Worm (Caenorhabditis elegans) whole organism, late embryonic: ENCODE data around the gene hda-11.

Source experiments
- C08G9.2 ChIP-seq: sonication (generic microtip); optimal IDR thresholded peaks from 2 replicates; lab custom pipeline; 2016; ENCODE audit warnings: mild to moderate bottlenecking, missing genetic modification characterization, moderate library complexity, missing compliant biosample characterization
- C38D4.7 ChIP-seq: fragments of 200-800 bp; sonication (Bioruptor generic); optimal IDR thresholded peaks from 2 replicates; lab custom pipeline; 2018; ENCODE audit warnings: mild to moderate bottlenecking, missing genetic modification characterization, moderate library complexity, missing compliant biosample characterization
- K02D7.2 ChIP-seq: sonication (generic microtip); optimal IDR thresholded peaks from 2 replicates; lab custom pipeline; 2017; ENCODE audit warnings: mild to moderate bottlenecking, missing genetic modification characterization, missing compliant biosample characterization
- K09A11.1 ChIP-seq: sonication (generic microtip); optimal IDR thresholded peaks from 2 replicates; lab custom pipeline; 2017; ENCODE audit warnings: antibody characterized with exemption, mild to moderate bottlenecking, missing genetic modification characterization, missing compliant biosample characterization; ENCODE audit not compliant: insufficient read depth
- T23F11.4 ChIP-seq: fragments of 200-800 bp; sonication (Bioruptor generic); optimal IDR thresholded peaks from 2 replicates; lab custom pipeline; 2018; ENCODE audit warnings: mild to moderate bottlenecking, missing genetic modification characterization, missing compliant biosample characterization
- ahr-1 ChIP-seq: sonication (generic microtip); optimal IDR thresholded peaks from 2 replicates; lab custom pipeline; 2016; ENCODE audit warnings: missing genetic modification characterization, missing compliant biosample characterization
- ama-1 ChIP-seq: fragments of 150-350 bp; optimal IDR thresholded peaks from 2 replicates; lab custom pipeline; 2014
- ceh-14 ChIP-seq: sonication (generic microtip); optimal IDR thresholded peaks from 2 replicates; lab custom pipeline; 2016; ENCODE audit warnings: missing genotype, missing genetic modification characterization, missing compliant biosample characterization
- ceh-18 ChIP-seq: sonication (generic microtip); optimal IDR thresholded peaks from 2 replicates; lab custom pipeline; 2016; ENCODE audit warnings: missing genetic modification characterization, missing compliant biosample characterization
- ceh-19 ChIP-seq: fragments of 200-800 bp; sonication (Bioruptor generic); optimal IDR thresholded peaks from 2 replicates; lab custom pipeline; 2018; ENCODE audit warnings: mild to moderate bottlenecking, missing genetic modification characterization, missing compliant biosample characterization
- ceh-2 ChIP-seq: sonication (generic microtip); optimal IDR thresholded peaks from 2 replicates; lab custom pipeline; 2016; ENCODE audit warnings: missing genotype, missing genetic modification characterization, missing compliant biosample characterization
- ceh-22 ChIP-seq: sonication (generic microtip); optimal IDR thresholded peaks from 2 replicates; lab custom pipeline; 2017; ENCODE audit warnings: missing biosample characterization, missing genetic modification characterization
- ceh-31 ChIP-seq: sonication (generic microtip); optimal IDR thresholded peaks from 2 replicates; lab custom pipeline; 2016; ENCODE audit warnings: missing genetic modification characterization, missing compliant biosample characterization
- ceh-34 ChIP-seq: sonication (generic microtip); optimal IDR thresholded peaks from 2 replicates; lab custom pipeline; 2016; ENCODE audit warnings: mild to moderate bottlenecking, missing genetic modification characterization, missing compliant biosample characterization
- ceh-45 ChIP-seq: fragments of 200-800 bp; sonication (Bioruptor generic); IDR thresholded peaks from 2 replicates; pipeline ENCODE4 v1.3.6; 2022; ENCODE audit warnings: missing genetic modification reagents, missing genetic modification characterization, missing compliant biosample characterization
- ceh-48 ChIP-seq: sonication (generic microtip); optimal IDR thresholded peaks from 2 replicates; lab custom pipeline; 2016; ENCODE audit warnings: missing genetic modification characterization, inconsistent platforms, missing compliant biosample characterization
- ceh-6 ChIP-seq: fragments of 200-800 bp; sonication (Bioruptor generic); optimal IDR thresholded peaks from 2 replicates; lab custom pipeline; 2018; ENCODE audit warnings: mild to moderate bottlenecking, missing genetic modification characterization, missing compliant biosample characterization
- ceh-9 ChIP-seq: sonication (generic microtip); optimal IDR thresholded peaks from 2 replicates; lab custom pipeline; 2016; ENCODE audit warnings: mild to moderate bottlenecking, missing genetic modification characterization, inconsistent platforms, missing compliant biosample characterization
- che-1 ChIP-seq: sonication (generic microtip); optimal IDR thresholded peaks from 2 replicates; lab custom pipeline; 2016; ENCODE audit warnings: mild to moderate bottlenecking, missing genetic modification characterization, missing compliant biosample characterization
- elt-2 ChIP-seq: sonication (generic microtip); optimal IDR thresholded peaks from 2 replicates; lab custom pipeline; 2016; ENCODE audit warnings: missing genetic modification reagents, missing genetic modification characterization, missing compliant biosample characterization
- ets-4 ChIP-seq: sonication (generic microtip); optimal IDR thresholded peaks from 2 replicates; lab custom pipeline; 2016; ENCODE audit warnings: missing genetic modification characterization, missing compliant biosample characterization
- eyg-1 ChIP-seq: sonication (generic microtip); optimal IDR thresholded peaks from 2 replicates; lab custom pipeline; 2016; ENCODE audit warnings: missing genotype, missing genetic modification characterization, missing compliant biosample characterization
- fax-1 ChIP-seq: sonication (generic microtip); optimal IDR thresholded peaks from 2 replicates; lab custom pipeline; 2016; ENCODE audit warnings: missing genotype, missing genetic modification characterization, missing compliant biosample characterization
- fkh-10 ChIP-seq: fragments of 150-350 bp; optimal IDR thresholded peaks from 2 replicates; lab custom pipeline; 2014; ENCODE audit warnings: missing biosample characterization, missing genetic modification reagents, missing genetic modification characterization
- fkh-6 ChIP-seq: sonication (generic microtip); optimal IDR thresholded peaks from 2 replicates; lab custom pipeline; 2016; ENCODE audit warnings: missing genetic modification characterization, missing compliant biosample characterization
- gmeb-2 ChIP-seq: sonication (generic microtip); optimal IDR thresholded peaks from 2 replicates; lab custom pipeline; 2016; ENCODE audit warnings: missing genetic modification characterization, inconsistent platforms, missing compliant biosample characterization
- hlh-15 ChIP-seq: sonication (generic microtip); optimal IDR thresholded peaks from 2 replicates; lab custom pipeline; 2016; ENCODE audit warnings: missing genetic modification characterization, missing compliant biosample characterization
- hlh-30 ChIP-seq: sonication (generic microtip); optimal IDR thresholded peaks from 2 replicates; lab custom pipeline; 2017; ENCODE audit warnings: antibody characterized with exemption, missing genetic modification characterization, missing compliant biosample characterization; ENCODE audit not compliant: insufficient read depth
- hlh-6 ChIP-seq: sonication (generic microtip); optimal IDR thresholded peaks from 2 replicates; lab custom pipeline; 2016; ENCODE audit warnings: missing genotype, missing genetic modification characterization, missing compliant biosample characterization
- lin-11 ChIP-seq: fragments of 200-800 bp; sonication (Bioruptor generic); optimal IDR thresholded peaks from 2 replicates; lab custom pipeline; 2018; ENCODE audit warnings: mild to moderate bottlenecking, missing genetic modification characterization, missing compliant biosample characterization
- madf-2 ChIP-seq: sonication (generic microtip); optimal IDR thresholded peaks from 2 replicates; lab custom pipeline; 2017; ENCODE audit warnings: missing genetic modification characterization, missing compliant biosample characterization
- mec-3 ChIP-seq: sonication (generic microtip); optimal IDR thresholded peaks from 2 replicates; lab custom pipeline; 2016; ENCODE audit warnings: borderline replicate concordance, missing genetic modification characterization, missing compliant biosample characterization
- nfya-1 ChIP-seq: sonication (generic microtip); optimal IDR thresholded peaks from 2 replicates; lab custom pipeline; 2017; ENCODE audit warnings: missing genetic modification characterization, mild to moderate bottlenecking, missing compliant biosample characterization, antibody characterized with exemption, moderate library complexity
- nhr-11 ChIP-seq: fragments of 150-350 bp; optimal IDR thresholded peaks from 2 replicates; lab custom pipeline; 2014; ENCODE audit warnings: missing biosample characterization, missing genetic modification characterization
- nhr-232 ChIP-seq: sonication (generic microtip); optimal IDR thresholded peaks from 2 replicates; lab custom pipeline; 2016; ENCODE audit warnings: missing genetic modification characterization, missing compliant biosample characterization
- npax-4 ChIP-seq: sonication (generic microtip); optimal IDR thresholded peaks from 2 replicates; lab custom pipeline; 2016; ENCODE audit warnings: missing genetic modification characterization, missing compliant biosample characterization
- odd-2 ChIP-seq: sonication (generic microtip); optimal IDR thresholded peaks from 2 replicates; lab custom pipeline; 2017; ENCODE audit warnings: antibody characterized with exemption, mild to moderate bottlenecking, missing genetic modification characterization, missing compliant biosample characterization
- pat-9 ChIP-seq: fragments of 200-800 bp; sonication (Bioruptor generic); optimal IDR thresholded peaks from 2 replicates; lab custom pipeline; 2018; ENCODE audit warnings: mild to moderate bottlenecking, missing genetic modification characterization, moderate library complexity, missing compliant biosample characterization
- pax-1 ChIP-seq: fragments of 150-350 bp; optimal IDR thresholded peaks from 2 replicates; lab custom pipeline; 2014; ENCODE audit warnings: missing biosample characterization, missing genetic modification characterization
- pha-2 ChIP-seq: sonication (generic microtip); optimal IDR thresholded peaks from 2 replicates; lab custom pipeline; 2017; ENCODE audit warnings: mild to moderate bottlenecking, missing genetic modification characterization, missing compliant biosample characterization
- pha-4 ChIP-seq: fragments of 150-350 bp; optimal IDR thresholded peaks from 2 replicates; lab custom pipeline; 2018; ENCODE audit warnings: missing biosample characterization, missing genetic modification reagents, missing genetic modification characterization
- pqm-1 ChIP-seq: sonication (generic microtip); optimal IDR thresholded peaks from 2 replicates; lab custom pipeline; 2016; ENCODE audit warnings: missing genetic modification characterization, missing compliant biosample characterization
- pros-1 ChIP-seq: fragments of 150-350 bp; optimal IDR thresholded peaks from 2 replicates; lab custom pipeline; 2014; ENCODE audit warnings: missing biosample characterization, missing genetic modification reagents, missing genetic modification characterization
- ref-2 ChIP-seq: sonication (generic microtip); optimal IDR thresholded peaks from 2 replicates; lab custom pipeline; 2016; ENCODE audit warnings: missing genetic modification characterization, missing compliant biosample characterization
- rnt-1 ChIP-seq: sonication (generic microtip); optimal IDR thresholded peaks from 2 replicates; lab custom pipeline; 2016; ENCODE audit warnings: missing genetic modification characterization, missing compliant biosample characterization
- sdc-2 ChIP-seq: sonication (generic microtip); optimal IDR thresholded peaks from 2 replicates; lab custom pipeline; 2016; ENCODE audit warnings: missing genotype, missing genetic modification characterization, missing compliant biosample characterization
- sox-2 ChIP-seq: fragments of 200-800 bp; sonication (Bioruptor generic); IDR thresholded peaks from 2 replicates; pipeline ENCODE4 v1.3.6; 2022; ENCODE audit warnings: missing genetic modification reagents, missing genetic modification characterization, missing compliant biosample characterization
- sox-4 ChIP-seq: sonication (generic microtip); optimal IDR thresholded peaks from 2 replicates; lab custom pipeline; 2017; ENCODE audit warnings: mild to moderate bottlenecking, missing genetic modification characterization, inconsistent platforms, missing compliant biosample characterization
- tbx-7 ChIP-seq: sonication (generic microtip); optimal IDR thresholded peaks from 2 replicates; lab custom pipeline; 2016; ENCODE audit warnings: missing genotype, missing genetic modification characterization, missing compliant biosample characterization
- ttx-3 ChIP-seq: sonication (generic microtip); optimal IDR thresholded peaks from 2 replicates; lab custom pipeline; 2016; ENCODE audit warnings: missing genetic modification reagents, missing genetic modification characterization, missing compliant biosample characterization
- unc-3 ChIP-seq, 2 experiments: fragments of 200-800 bp in 1 of 2; sonication (Bioruptor generic) in 1 of 2; sonication (generic microtip) in 1 of 2; conservative IDR thresholded peaks in 1 of 2; optimal IDR thresholded peaks in 1 of 2; 2 replicates each; pipeline versions ENCODE4 v1.3.6 to Lab custom; 2016 to 2022; ENCODE audit warnings: missing compliant biosample characterization in 2 of 2, missing genetic modification characterization in 2 of 2, missing genetic modification reagents in 1 of 2
- unc-55 ChIP-seq: sonication (generic microtip); optimal IDR thresholded peaks from 2 replicates; lab custom pipeline; 2017; ENCODE audit warnings: missing biosample characterization, missing genetic modification reagents, missing genetic modification characterization
- zip-5 ChIP-seq: sonication (generic microtip); optimal IDR thresholded peaks from 2 replicates; lab custom pipeline; 2016; ENCODE audit warnings: missing genetic modification characterization, missing compliant biosample characterization

Gene hda-11

DNA sequence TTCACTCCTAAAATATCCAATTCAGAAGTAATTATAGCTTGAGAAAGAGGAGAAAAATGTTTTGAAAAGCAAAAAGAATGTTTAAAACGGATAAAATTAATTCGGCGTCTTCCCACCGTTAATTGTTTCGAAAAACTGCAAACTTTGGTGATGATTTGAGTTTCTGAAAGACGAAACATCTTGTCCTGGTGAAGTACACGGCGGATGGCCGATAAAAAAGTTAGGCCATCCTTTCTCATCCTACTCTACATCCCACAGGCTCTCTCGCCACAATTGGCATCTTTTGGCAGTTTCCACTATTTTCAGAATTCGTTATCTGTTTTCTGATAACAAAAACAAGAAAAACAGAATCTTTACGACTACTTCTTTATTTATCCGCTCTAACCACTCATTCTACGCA, at the start of gene hda-11, which contains the start of gene C35A5.8:
hda-11 (plus strand) TSS at position 283 of the 400 bp plus-strand sequence.
C35A5.8 (minus strand) TSS at position 7 of the 400 bp plus-strand sequence.
- peak; percentile 25 for TF ChIP-seq ttx-3 (tag; lab: Kevin White, UChicago)
- peak; percentile 8 for TF ChIP-seq nfya-1 (tag; lab: Kevin White, UChicago)
- no peak for TF ChIP-seq pros-1 (tag; lab: Kevin White, UChicago)
- peak; percentile 91 for TF ChIP-seq ceh-2 (tag; lab: Kevin White, UChicago)
- no peak for TF ChIP-seq pha-2
- TF ChIP-seq rnt-1 (tag; lab: Kevin White, UChicago): peak; percentile 60
- peak; percentile 88 for TF ChIP-seq tbx-7 (tag; lab: Kevin White, UChicago)
- peak; percentile 62 for TF ChIP-seq zip-5 (tag; lab: Kevin White, UChicago)
- no peak for TF ChIP-seq ceh-22 (tag; lab: Kevin White, UChicago)
- no peak for TF ChIP-seq sox-2 (GFP tag; lab: Robert Waterston, UW)
- no peak for TF ChIP-seq che-1 (tag; lab: Kevin White, UChicago)
- no peak for TF ChIP-seq C38D4.7
- TF ChIP-seq ets-4 (tag; lab: Kevin White, UChicago): peak; percentile 89
- no peak for TF ChIP-seq pat-9 (tag; lab: Kevin White, UChicago)
- peak; percentile 96 for TF ChIP-seq C08G9.2
- no peak for TF ChIP-seq lin-11 (tag; lab: Kevin White, UChicago)
- TF ChIP-seq pha-4 (tag; lab: Kevin White, UChicago): no peak
- peak; percentile 94 for TF ChIP-seq ceh-31 (tag; lab: Kevin White, UChicago)
- no peak for TF ChIP-seq K09A11.1 (tag; lab: Kevin White, UChicago)
- peak; percentile 15 for TF ChIP-seq ceh-18
- no peak for TF ChIP-seq unc-55 (GFP tag; lab: Kevin White, UChicago)
- no peak for TF ChIP-seq ceh-14 (tag; lab: Kevin White, UChicago)
- no peak for TF ChIP-seq pax-1 (tag; lab: Kevin White, UChicago)
- TF ChIP-seq fax-1 (tag; lab: Kevin White, UChicago): peak; percentile 39
- no peak for TF ChIP-seq nhr-232 (tag; lab: Kevin White, UChicago)
- no peak for TF ChIP-seq ceh-45 (GFP tag; lab: Robert Waterston, UW)
- no peak for TF ChIP-seq pqm-1 (tag; lab: Kevin White, UChicago)
- TF ChIP-seq hlh-30 (tag; lab: Kevin White, UChicago): no peak
- peak; percentile 15 for TF ChIP-seq ceh-19
- peak; percentile 78 for TF ChIP-seq elt-2 (tag; lab: Kevin White, UChicago)
- no peak for TF ChIP-seq unc-3 (GFP tag; conservative IDR thresholded peaks at IDR 0.05; lab: Robert Waterston, UW)
- no peak for TF ChIP-seq unc-3 (tag; optimal IDR thresholded peaks at IDR 0.05; lab: Kevin White, UChicago)
- TF ChIP-seq sox-4 (tag; lab: Kevin White, UChicago): no peak
- no peak for TF ChIP-seq eyg-1 (tag; lab: Kevin White, UChicago)
- no peak for TF ChIP-seq npax-4 (tag; lab: Kevin White, UChicago)
- TF ChIP-seq fkh-6 (tag; lab: Kevin White, UChicago): peak; percentile 52
- TF ChIP-seq odd-2 (tag; lab: Kevin White, UChicago): no peak
- TF ChIP-seq hlh-15 (tag; lab: Kevin White, UChicago): peak; percentile 1
- no peak for TF ChIP-seq ceh-9 (tag; lab: Kevin White, UChicago)
- no peak for TF ChIP-seq madf-2 (tag; lab: Kevin White, UChicago)
- peak; percentile 22 for TF ChIP-seq sdc-2 (tag; lab: Kevin White, UChicago)
- no peak for TF ChIP-seq fkh-10 (GFP tag; lab: Kevin White, UChicago)
- no peak for TF ChIP-seq K02D7.2 (tag; lab: Kevin White, UChicago)
- TF ChIP-seq ahr-1: no peak
- TF ChIP-seq ceh-6 (GFP tag; lab: Kevin White, UChicago): no peak
- TF ChIP-seq nhr-11 (tag; lab: Kevin White, UChicago): no peak
- peak; percentile 88 for TF ChIP-seq ref-2
- no peak for TF ChIP-seq ama-1
- TF ChIP-seq ceh-48: no peak
- TF ChIP-seq ceh-34 (tag; lab: Kevin White, UChicago): peak; percentile 48
- no peak for TF ChIP-seq gmeb-2 (tag; lab: Kevin White, UChicago)
- TF ChIP-seq mec-3 (tag; lab: Kevin White, UChicago): peak; percentile 84
- no peak for TF ChIP-seq T23F11.4 (GFP tag; lab: Kevin White, UChicago)
- TF ChIP-seq hlh-6 (tag; lab: Kevin White, UChicago): peak; percentile 7
